Worm (Caenorhabditis elegans) whole organism, young adult: ENCODE results near the gene hlh-4.

Experiments
- B0019.2 ChIP-seq: fragments of 200-800 bp; sonication (Bioruptor generic); conservative IDR thresholded peaks from 2 replicates; pipeline ENCODE4 v1.3.6; 2022; ENCODE audit warnings: missing genetic modification reagents, missing genetic modification characterization, missing compliant biosample characterization
- B0035.1 ChIP-seq: sonication (generic microtip); optimal IDR thresholded peaks from 2 replicates; lab custom pipeline; 2016; ENCODE audit warnings: missing genetic modification characterization, mild to moderate bottlenecking, missing compliant biosample characterization, missing genotype, missing genetic modification reagents
- B0336.3 ChIP-seq: fragments of 200-800 bp; sonication (Bioruptor generic); IDR thresholded peaks from 2 replicates; pipeline ENCODE4 v1.3.6; 2022; ENCODE audit warnings: missing genetic modification characterization, missing compliant biosample characterization
- C06A6.2 ChIP-seq: fragments of 200-800 bp; sonication (Bioruptor generic); conservative IDR thresholded peaks from 2 replicates; pipeline ENCODE4 v1.3.6; 2022; ENCODE audit warnings: missing genetic modification characterization, missing compliant biosample characterization
- F10E7.11 ChIP-seq: sonication (generic microtip); optimal IDR thresholded peaks from 2 replicates; lab custom pipeline; 2017; ENCODE audit warnings: mild to moderate bottlenecking, missing genetic modification characterization, moderate library complexity, missing compliant biosample characterization
- F22D6.2 ChIP-seq: sonication (generic microtip); optimal IDR thresholded peaks from 2 replicates; lab custom pipeline; 2016; ENCODE audit warnings: mild to moderate bottlenecking, missing genetic modification characterization, missing compliant biosample characterization
- F23B12.7 ChIP-seq: sonication (generic microtip); optimal IDR thresholded peaks from 2 replicates; lab custom pipeline; 2017; ENCODE audit warnings: missing genetic modification characterization, mild to moderate bottlenecking, missing compliant biosample characterization, antibody characterized with exemption, moderate library complexity; ENCODE audit not compliant: insufficient read depth
- F55B11.4 ChIP-seq: sonication (generic microtip); optimal IDR thresholded peaks from 2 replicates; lab custom pipeline; 2016; ENCODE audit warnings: missing compliant biosample characterization, missing genetic modification characterization, borderline replicate concordance; ENCODE audit not compliant: insufficient read depth
- F57C9.4 ChIP-seq: sonication (generic microtip); optimal IDR thresholded peaks from 2 replicates; lab custom pipeline; 2017; ENCODE audit warnings: mild to moderate bottlenecking, missing genetic modification characterization, missing compliant biosample characterization
- K11D2.4 ChIP-seq: fragments of 200-800 bp; sonication (Bioruptor generic); IDR thresholded peaks from 2 replicates; pipeline ENCODE4 v1.3.6; 2022; ENCODE audit warnings: missing genetic modification reagents, missing genetic modification characterization, missing compliant biosample characterization
- Y56A3A.18 ChIP-seq: fragments of 200-800 bp; sonication (Bioruptor generic); IDR thresholded peaks from 2 replicates; pipeline ENCODE4 v1.3.6; 2022; ENCODE audit warnings: missing genetic modification reagents, missing genetic modification characterization, missing compliant biosample characterization
- Y67H2A.10 ChIP-seq: fragments of 200-800 bp; sonication (Bioruptor generic); conservative IDR thresholded peaks from 2 replicates; pipeline ENCODE4 v1.3.6; 2022; ENCODE audit warnings: missing genetic modification reagents, missing genetic modification characterization, missing compliant biosample characterization
- Y79H2A.3 ChIP-seq: fragments of 200-800 bp; sonication (Bioruptor generic); conservative IDR thresholded peaks from 2 replicates; pipeline ENCODE4 v1.3.6; 2022; ENCODE audit warnings: missing genetic modification reagents, missing genetic modification characterization, missing compliant biosample characterization
- Y95B8A.8 ChIP-seq: fragments of 200-800 bp; sonication (Bioruptor generic); IDR thresholded peaks from 2 replicates; pipeline ENCODE4 v1.3.6; 2022; ENCODE audit warnings: missing genetic modification reagents, missing genetic modification characterization, missing compliant biosample characterization
- aptf-2 ChIP-seq: fragments of 200-800 bp; sonication (Bioruptor generic); conservative IDR thresholded peaks from 2 replicates; pipeline ENCODE4 v1.3.6; 2022; ENCODE audit warnings: missing genetic modification reagents, missing genetic modification characterization, missing compliant biosample characterization
- attf-3 ChIP-seq: fragments of 200-800 bp; sonication (Bioruptor generic); conservative IDR thresholded peaks from 2 replicates; pipeline ENCODE4 v1.3.6; 2022; ENCODE audit warnings: missing genetic modification reagents, missing genetic modification characterization, missing compliant biosample characterization
- cebp-1 ChIP-seq, 2 experiments: fragments of 200-800 bp in 1 of 2; sonication (Bioruptor generic) in 1 of 2; sonication (generic microtip) in 1 of 2; IDR thresholded peaks in 1 of 2; optimal IDR thresholded peaks in 1 of 2; 2 replicates each; pipeline versions ENCODE4 v1.3.6 to Lab custom; 2017 to 2022; ENCODE audit warnings: missing compliant biosample characterization in 2 of 2, missing genetic modification characterization in 2 of 2, mild to moderate bottlenecking in 1 of 2, missing genetic modification reagents in 1 of 2, moderate library complexity in 1 of 2
- ceh-27 ChIP-seq: fragments of 200-800 bp; sonication (Bioruptor generic); optimal IDR thresholded peaks from 2 replicates; lab custom pipeline; 2018; ENCODE audit warnings: mild to moderate bottlenecking, missing genetic modification characterization, moderate library complexity, missing compliant biosample characterization
- ceh-40 ChIP-seq: fragments of 200-800 bp; sonication (Bioruptor generic); IDR thresholded peaks from 2 replicates; pipeline ENCODE4 v1.3.6; 2022; ENCODE audit warnings: missing genetic modification characterization, missing compliant biosample characterization
- ceh-79 ChIP-seq: sonication (generic microtip); optimal IDR thresholded peaks from 2 replicates; lab custom pipeline; 2017; ENCODE audit warnings: mild to moderate bottlenecking, missing genetic modification characterization, missing compliant biosample characterization
- egl-44 ChIP-seq: fragments of 200-800 bp; sonication (Bioruptor generic); IDR thresholded peaks from 2 replicates; pipeline ENCODE4 v1.3.6; 2022; ENCODE audit warnings: missing genetic modification reagents, missing genetic modification characterization, missing compliant biosample characterization
- ets-4 ChIP-seq: fragments of 200-800 bp; sonication (Bioruptor generic); optimal IDR thresholded peaks from 2 replicates; lab custom pipeline; 2018; ENCODE audit warnings: mild to moderate bottlenecking, missing genetic modification characterization, missing compliant biosample characterization
- gei-17 ChIP-seq: fragments of 200-800 bp; sonication (Bioruptor generic); optimal IDR thresholded peaks from 2 replicates; lab custom pipeline; 2018; ENCODE audit warnings: mild to moderate bottlenecking, missing genetic modification characterization, missing compliant biosample characterization
- hlh-12 ChIP-seq: sonication (generic microtip); optimal IDR thresholded peaks from 2 replicates; lab custom pipeline; 2016; ENCODE audit warnings: missing genetic modification characterization, missing compliant biosample characterization
- hmg-1.2 ChIP-seq: fragments of 200-800 bp; sonication (Bioruptor generic); IDR thresholded peaks from 2 replicates; pipeline ENCODE4 v1.3.6; 2022; ENCODE audit warnings: missing genetic modification reagents, missing genetic modification characterization, missing compliant biosample characterization
- hmg-20 ChIP-seq: fragments of 200-800 bp; sonication (Bioruptor generic); IDR thresholded peaks from 2 replicates; pipeline ENCODE4 v1.3.6; 2022; ENCODE audit warnings: missing genetic modification reagents, missing genetic modification characterization, missing compliant biosample characterization
- hsf-1 ChIP-seq: fragments of 200-800 bp; sonication (Bioruptor generic); IDR thresholded peaks from 2 replicates; pipeline ENCODE4 v1.3.6; 2022; ENCODE audit warnings: missing genetic modification reagents, missing genetic modification characterization, missing compliant biosample characterization
- lag-1 ChIP-seq: fragments of 200-800 bp; sonication (Bioruptor generic); IDR thresholded peaks from 2 replicates; pipeline ENCODE4 v1.3.6; 2022; ENCODE audit warnings: missing genetic modification reagents, missing genetic modification characterization, missing compliant biosample characterization
- let-526 ChIP-seq: fragments of 200-800 bp; sonication (Bioruptor generic); IDR thresholded peaks from 2 replicates; pipeline ENCODE4 v1.3.6; 2022; ENCODE audit warnings: missing genetic modification reagents, missing genetic modification characterization, missing compliant biosample characterization
- let-607 ChIP-seq, 2 experiments: fragments of 200-800 bp in 1 of 2; sonication (Bioruptor generic) in 1 of 2; sonication (generic microtip) in 1 of 2; optimal IDR thresholded peaks; 2 replicates each; lab custom pipeline; 2016 to 2018; ENCODE audit warnings: mild to moderate bottlenecking in 2 of 2, missing compliant biosample characterization in 2 of 2, missing genetic modification characterization in 2 of 2, moderate library complexity in 2 of 2, missing genotype in 1 of 2
- lin-54 ChIP-seq: fragments of 200-800 bp; sonication (Bioruptor generic); optimal IDR thresholded peaks from 2 replicates; lab custom pipeline; 2018; ENCODE audit warnings: mild to moderate bottlenecking, missing genetic modification characterization, missing compliant biosample characterization
- lir-1 ChIP-seq: fragments of 200-800 bp; sonication (Bioruptor generic); conservative IDR thresholded peaks from 2 replicates; pipeline ENCODE4 v1.3.6; 2022; ENCODE audit warnings: missing genetic modification reagents, missing genetic modification characterization, missing compliant biosample characterization
- madf-10 ChIP-seq: sonication (generic microtip); optimal IDR thresholded peaks from 2 replicates; lab custom pipeline; 2016; ENCODE audit warnings: mild to moderate bottlenecking, missing genetic modification characterization, missing compliant biosample characterization
- madf-3 ChIP-seq: fragments of 200-800 bp; sonication (Bioruptor generic); IDR thresholded peaks from 2 replicates; pipeline ENCODE4 v1.3.6; 2022; ENCODE audit warnings: missing genetic modification reagents, missing genetic modification characterization, missing compliant biosample characterization
- madf-6 ChIP-seq: fragments of 200-800 bp; sonication (Bioruptor generic); IDR thresholded peaks from 2 replicates; pipeline ENCODE4 v1.3.6; 2022; ENCODE audit warnings: missing genetic modification reagents, missing genetic modification characterization, missing compliant biosample characterization
- mel-28 ChIP-seq: sonication (generic microtip); optimal IDR thresholded peaks from 2 replicates; lab custom pipeline; 2016; ENCODE audit warnings: borderline replicate concordance, mild to moderate bottlenecking, missing genetic modification characterization, missing compliant biosample characterization
- mes-4 ChIP-seq: sonication (generic microtip); optimal IDR thresholded peaks from 2 replicates; lab custom pipeline; 2016; ENCODE audit warnings: missing genotype, missing genetic modification characterization, missing compliant biosample characterization
- nfyb-1 ChIP-seq: fragments of 200-800 bp; sonication (Bioruptor generic); IDR thresholded peaks from 2 replicates; pipeline ENCODE4 v1.3.6; 2022; ENCODE audit warnings: missing genetic modification reagents, missing genetic modification characterization, missing compliant biosample characterization
- pbrm-1 ChIP-seq: fragments of 200-800 bp; sonication (Bioruptor generic); IDR thresholded peaks from 2 replicates; pipeline ENCODE4 v1.3.6; 2022; ENCODE audit warnings: missing genetic modification reagents, missing genetic modification characterization, missing compliant biosample characterization
- rec-8 ChIP-seq, 2 experiments: sonication (generic microtip); optimal IDR thresholded peaks; 2 replicates each; lab custom pipeline; 2016; ENCODE audit warnings: mild to moderate bottlenecking in 2 of 2, missing genetic modification characterization in 2 of 2, missing genetic modification reagents in 2 of 2, missing genotype in 2 of 2, missing biosample characterization in 1 of 2, missing compliant biosample characterization in 1 of 2, moderate library complexity in 1 of 2
- snpc-4 ChIP-seq, 5 experiments: fragments of 150-350 bp in 1 of 5; sonication (generic microtip) in 4 of 5; optimal IDR thresholded peaks; 2 replicates each; lab custom pipeline; 2014 to 2018; ENCODE audit warnings: missing genetic modification characterization in 5 of 5, missing biosample characterization in 3 of 5, antibody characterized with exemption in 2 of 5, mild to moderate bottlenecking in 2 of 5, missing compliant biosample characterization in 2 of 5, missing genotype in 2 of 5, moderate library complexity in 2 of 5, missing genetic modification reagents in 1 of 5
- sptf-2 ChIP-seq: fragments of 200-800 bp; sonication (Bioruptor generic); optimal IDR thresholded peaks from 2 replicates; lab custom pipeline; 2018; ENCODE audit warnings: mild to moderate bottlenecking, missing genetic modification characterization, missing compliant biosample characterization
- zfh-2 ChIP-seq: fragments of 200-800 bp; sonication (Bioruptor generic); conservative IDR thresholded peaks from 2 replicates; pipeline ENCODE4 v1.3.6; 2022; ENCODE audit warnings: missing genetic modification reagents, missing genetic modification characterization, missing compliant biosample characterization
- ztf-25 ChIP-seq: fragments of 200-800 bp; sonication (Bioruptor generic); IDR thresholded peaks from 2 replicates; pipeline ENCODE4 v1.3.6; 2022; ENCODE audit warnings: missing genetic modification reagents, missing genetic modification characterization, missing compliant biosample characterization

The hlh-4 gene

DNA sequence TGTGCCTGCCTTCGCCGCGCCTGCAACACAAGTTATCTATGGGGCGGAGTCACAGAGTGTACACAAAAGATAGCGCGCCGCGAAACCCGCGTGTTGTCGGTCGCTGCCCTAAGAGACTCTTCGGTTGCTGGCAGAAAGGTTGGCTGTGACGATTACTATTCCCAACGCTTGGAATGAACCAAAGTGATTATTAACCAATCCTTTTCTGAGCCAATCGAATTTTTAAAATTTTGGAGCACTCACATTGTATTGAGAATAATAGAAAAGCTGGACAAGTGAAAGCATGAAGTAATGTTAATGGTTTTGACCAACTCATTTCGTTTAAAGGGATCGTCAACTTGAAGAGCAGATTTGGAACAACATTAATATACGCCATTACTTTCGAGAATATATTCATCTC is 21.6 kb downstream of the hlh-4 start (continued):
- TF ChIP-seq aptf-2 (GFP tag; lab: Robert Waterston, UW) (no peak), pbrm-1 (GFP tag; lab: Robert Waterston, UW) (peak; percentile 95), F57C9.4 (tag; lab: Kevin White, UChicago) (peak; percentile 34), madf-6 (peak; percentile 92), hlh-12 (tag; lab: Kevin White, UChicago) (no peak), egl-44 (GFP tag; lab: Robert Waterston, UW) (no peak), mes-4 (tag; lab: Kevin White, UChicago) (no peak), nfyb-1 (GFP tag; lab: Robert Waterston, UW) (no peak; the same call in 1 of the 2 replicates), hmg-1.2 (GFP tag; lab: Robert Waterston, UW) (peak; percentile 98), ceh-27 (GFP tag; lab: Kevin White, UChicago) (no peak), madf-3 (GFP tag; lab: Robert Waterston, UW) (no peak), F23B12.7 (tag; lab: Kevin White, UChicago) (peak; percentile 84), C06A6.2 (GFP tag; lab: Robert Waterston, UW) (no peak), F22D6.2 (tag; lab: Kevin White, UChicago) (no peak), B0336.3 (GFP tag; lab: Robert Waterston, UW) (peak; percentile 87), cebp-1 (GFP tag; IDR thresholded peaks at IDR 0.05; lab: Robert Waterston, UW) (no peak), cebp-1 (tag; optimal IDR thresholded peaks at IDR 0.05; lab: Kevin White, UChicago) (no peak), rec-8 (tag; optimal IDR thresholded peaks at IDR 0.05; lab: Kevin White, UChicago) (peak in 1 of 2 experiments; percentile 41), ceh-40 (GFP tag; lab: Robert Waterston, UW) (no peak), Y56A3A.18 (GFP tag; lab: Robert Waterston, UW) (peak; percentile 78; the same call in 1 of the 2 replicates), ztf-25 (GFP tag; lab: Robert Waterston, UW) (no peak), Y95B8A.8 (GFP tag; lab: Robert Waterston, UW) (peak; percentile 62; the same call in 1 of the 2 replicates), ceh-79 (peak; percentile 27), B0035.1 (tag; lab: Kevin White, UChicago) (no peak), lin-54 (GFP tag; lab: Kevin White, UChicago) (peak; percentile 65), Y67H2A.10 (GFP tag; lab: Robert Waterston, UW) (no peak), zfh-2 (GFP tag; lab: Robert Waterston, UW) (no peak), lir-1 (GFP tag; lab: Robert Waterston, UW) (no peak), F10E7.11 (tag; lab: Kevin White, UChicago) (peak; percentile 17), let-526 (GFP tag; lab: Robert Waterston, UW) (no peak), hmg-20 (GFP tag; lab: Robert Waterston, UW) (no peak), let-607 (tag; optimal IDR thresholded peaks at IDR 0.05; lab: Kevin White, UChicago) (no peak), hsf-1 (GFP tag; lab: Robert Waterston, UW) (0 out of 2 replicates have a peak, but pooled peaks have one; percentile 26), snpc-4 (GFP tag; optimal IDR thresholded peaks at IDR 0.05; lab: Kevin White, UChicago) (peak; percentile 98), snpc-4 (tag; optimal IDR thresholded peaks at IDR 0.05; lab: Kevin White, UChicago) (peak; percentile 98 to 100 (median 99)), lag-1 (no peak), mel-28 (tag; lab: Kevin White, UChicago) (no peak), F55B11.4 (tag; lab: Kevin White, UChicago) (no peak), attf-3 (GFP tag; lab: Robert Waterston, UW) (no peak), sptf-2 (GFP tag; lab: Kevin White, UChicago) (no peak), B0019.2 (GFP tag; lab: Robert Waterston, UW) (no peak), ets-4 (GFP tag; lab: Kevin White, UChicago) (no peak), Y79H2A.3 (GFP tag; lab: Robert Waterston, UW) (0 out of 2 replicates have a peak, but pooled peaks have one; percentile 26), madf-10 (no peak), K11D2.4 (GFP tag; lab: Robert Waterston, UW) (no peak), gei-17 (GFP tag; lab: Kevin White, UChicago) (no peak)
